Worm (Caenorhabditis elegans) whole organism, L4 larva: ENCODE data around the gene hlh-19.

Source experiments
- F10B5.3 ChIP-seq: sonication (generic microtip); optimal IDR thresholded peaks from 2 replicates; lab custom pipeline; 2016; ENCODE audit warnings: mild to moderate bottlenecking, missing genetic modification characterization, missing compliant biosample characterization
- F37D6.2 ChIP-seq: sonication (generic microtip); optimal IDR thresholded peaks from 2 replicates; lab custom pipeline; 2016; ENCODE audit warnings: mild to moderate bottlenecking, missing genetic modification characterization, missing compliant biosample characterization
- T20F7.1 ChIP-seq: fragments of 200-800 bp; sonication (Bioruptor generic); optimal IDR thresholded peaks from 2 replicates; lab custom pipeline; 2018; ENCODE audit warnings: mild to moderate bottlenecking, missing genetic modification characterization, missing compliant biosample characterization
- T26A8.4 ChIP-seq: fragments of 200-800 bp; sonication (Bioruptor generic); IDR thresholded peaks from 2 replicates; pipeline ENCODE4 v1.3.6; 2022; ENCODE audit warnings: missing genetic modification characterization, missing compliant biosample characterization
- Y105C5A.15 ChIP-seq: fragments of 200-800 bp; sonication (Bioruptor generic); IDR thresholded peaks from 2 replicates; pipeline ENCODE4 v1.3.6; 2022; ENCODE audit warnings: missing genetic modification characterization, missing compliant biosample characterization
- aha-1 ChIP-seq: fragments of 150-350 bp; peaks from one replicate; lab custom pipeline; 2014; ENCODE audit warnings: missing biosample characterization, missing genetic modification characterization
- aly-2 ChIP-seq: sonication (generic microtip); optimal IDR thresholded peaks from 2 replicates; lab custom pipeline; 2018; ENCODE audit warnings: missing biosample characterization, missing genetic modification characterization
- ama-1 ChIP-seq: fragments of 150-350 bp; optimal IDR thresholded peaks from 2 replicates; lab custom pipeline; 2014; ENCODE audit warnings: inconsistent platforms, mixed read lengths
- arid-1 ChIP-seq: fragments of 200-800 bp; sonication (Bioruptor generic); conservative IDR thresholded peaks from 2 replicates; pipeline ENCODE4 v1.3.6; 2022; ENCODE audit warnings: missing genetic modification reagents, missing genetic modification characterization, missing compliant biosample characterization
- ceh-20 ChIP-seq: fragments of 200-800 bp; sonication (Bioruptor generic); IDR thresholded peaks from 2 replicates; pipeline ENCODE4 v1.3.6; 2022; ENCODE audit warnings: missing genetic modification reagents, missing genetic modification characterization, missing compliant biosample characterization
- ceh-32 ChIP-seq: sonication (generic microtip); optimal IDR thresholded peaks from 2 replicates; lab custom pipeline; 2016; ENCODE audit warnings: mild to moderate bottlenecking, missing genetic modification characterization, missing compliant biosample characterization; ENCODE audit not compliant: poor library complexity
- ctbp-1 ChIP-seq: fragments of 200-800 bp; sonication (Bioruptor generic); IDR thresholded peaks from 2 replicates; pipeline ENCODE4 v1.3.6; 2022; ENCODE audit warnings: missing genetic modification reagents, missing genetic modification characterization, missing compliant biosample characterization
- daf-19 ChIP-seq: fragments of 200-800 bp; sonication (Bioruptor generic); conservative IDR thresholded peaks from 2 replicates; pipeline ENCODE4 v1.3.6; 2022; ENCODE audit warnings: missing genetic modification characterization, missing compliant biosample characterization
- dpl-1 ChIP-seq: fragments of 150-350 bp; optimal IDR thresholded peaks from 2 replicates; lab custom pipeline; 2014; ENCODE audit warnings: missing biosample characterization, missing genetic modification reagents, missing genetic modification characterization
- dve-1 ChIP-seq: sonication (generic microtip); optimal IDR thresholded peaks from 2 replicates; lab custom pipeline; 2017; ENCODE audit warnings: antibody characterized with exemption, mild to moderate bottlenecking, missing genetic modification characterization, missing compliant biosample characterization; ENCODE audit not compliant: insufficient read depth
- egl-27 ChIP-seq: sonication (generic microtip); optimal IDR thresholded peaks from 3 replicates; lab custom pipeline; 2017; ENCODE audit warnings: missing biosample characterization, missing genetic modification reagents, missing genetic modification characterization
- egl-43 ChIP-seq: fragments of 200-800 bp; sonication (Bioruptor generic); IDR thresholded peaks from 2 replicates; pipeline ENCODE4 v1.3.6; 2022; ENCODE audit warnings: missing genetic modification reagents, missing genetic modification characterization, missing compliant biosample characterization
- fkh-10 ChIP-seq: fragments of 150-350 bp; optimal IDR thresholded peaks from 2 replicates; lab custom pipeline; 2014; ENCODE audit warnings: missing biosample characterization, missing genetic modification reagents, missing genetic modification characterization
- hlh-11 ChIP-seq: fragments of 200-800 bp; sonication (Bioruptor generic); optimal IDR thresholded peaks from 2 replicates; lab custom pipeline; 2018; ENCODE audit warnings: mild to moderate bottlenecking, missing genetic modification characterization, missing compliant biosample characterization
- hmg-1.1 ChIP-seq: fragments of 200-800 bp; sonication (Bioruptor generic); IDR thresholded peaks from 2 replicates; pipeline ENCODE4 v1.3.6; 2022; ENCODE audit warnings: missing genetic modification reagents, missing genetic modification characterization, missing compliant biosample characterization
- lim-7 ChIP-seq: fragments of 200-800 bp; sonication (Bioruptor generic); IDR thresholded peaks from 2 replicates; pipeline ENCODE4 v1.3.6; 2022; ENCODE audit warnings: missing genetic modification characterization, missing compliant biosample characterization
- lin-29 ChIP-seq: fragments of 200-800 bp; sonication (Bioruptor generic); IDR thresholded peaks from 2 replicates; pipeline ENCODE4 v1.3.6; 2022; ENCODE audit warnings: missing genetic modification reagents, missing genetic modification characterization, missing compliant biosample characterization
- madf-9 ChIP-seq: fragments of 200-800 bp; sonication (Bioruptor generic); conservative IDR thresholded peaks from 2 replicates; pipeline ENCODE4 v1.3.6; 2022; ENCODE audit warnings: missing genetic modification reagents, missing genetic modification characterization, missing compliant biosample characterization
- mdl-1 ChIP-seq, 2 experiments: fragments of 150-350 bp in 1 of 2; sonication (generic microtip) in 1 of 2; optimal IDR thresholded peaks; 2 replicates each; lab custom pipeline; 2014 to 2017; ENCODE audit warnings: missing biosample characterization in 2 of 2, missing genetic modification characterization in 2 of 2
- mdt-29 ChIP-seq: fragments of 200-800 bp; sonication (Bioruptor generic); IDR thresholded peaks from 2 replicates; pipeline ENCODE4 v1.3.6; 2022; ENCODE audit warnings: missing genetic modification reagents, missing genetic modification characterization, missing compliant biosample characterization
- mxl-3 ChIP-seq: fragments of 200-800 bp; sonication (Bioruptor generic); optimal IDR thresholded peaks from 2 replicates; lab custom pipeline; 2018; ENCODE audit warnings: mild to moderate bottlenecking, missing genetic modification characterization, missing compliant biosample characterization
- nhr-10 ChIP-seq: fragments of 150-350 bp; optimal IDR thresholded peaks from 2 replicates; lab custom pipeline; 2014; ENCODE audit warnings: missing biosample characterization, missing genetic modification characterization
- nhr-102 ChIP-seq: sonication (generic microtip); optimal IDR thresholded peaks from 2 replicates; lab custom pipeline; 2016; ENCODE audit warnings: mild to moderate bottlenecking, missing genetic modification characterization, moderate library complexity, missing compliant biosample characterization
- nhr-237 ChIP-seq: sonication (generic microtip); optimal IDR thresholded peaks from 2 replicates; lab custom pipeline; 2017; ENCODE audit warnings: missing biosample characterization, missing genetic modification characterization
- nhr-25 ChIP-seq: sonication (generic microtip); optimal IDR thresholded peaks from 2 replicates; lab custom pipeline; 2017; ENCODE audit warnings: missing genetic modification characterization, mild to moderate bottlenecking, missing compliant biosample characterization, antibody characterized with exemption, moderate library complexity, borderline replicate concordance; ENCODE audit not compliant: insufficient read depth
- nhr-41 ChIP-seq: fragments of 200-800 bp; sonication (Bioruptor generic); IDR thresholded peaks from 2 replicates; pipeline ENCODE4 v1.3.6; 2022; ENCODE audit warnings: missing genetic modification reagents, missing genetic modification characterization, missing compliant biosample characterization
- nhr-42 ChIP-seq: fragments of 200-800 bp; sonication (Bioruptor generic); IDR thresholded peaks from 2 replicates; pipeline ENCODE4 v1.3.6; 2022; ENCODE audit warnings: missing genetic modification characterization, missing compliant biosample characterization
- nhr-6 ChIP-seq: fragments of 150-350 bp; optimal IDR thresholded peaks from 2 replicates; lab custom pipeline; 2014; ENCODE audit warnings: missing biosample characterization, missing genetic modification characterization
- nhr-76 ChIP-seq: fragments of 150-350 bp; optimal IDR thresholded peaks from 2 replicates; lab custom pipeline; 2014; ENCODE audit warnings: missing biosample characterization, missing genetic modification characterization
- nhr-77 ChIP-seq: fragments of 150-350 bp; optimal IDR thresholded peaks from 2 replicates; lab custom pipeline; 2014; ENCODE audit warnings: missing biosample characterization, missing genetic modification characterization
- pha-4 ChIP-seq, 2 experiments: fragments of 150-350 bp in 1 of 2; fragments of 200-800 bp in 1 of 2; sonication (Bioruptor generic) in 1 of 2; IDR thresholded peaks in 1 of 2; optimal IDR thresholded peaks in 1 of 2; 2 replicates each; pipeline versions ENCODE4 v1.3.6 to Lab custom; 2014 to 2022; ENCODE audit warnings: missing genetic modification characterization in 2 of 2, missing genetic modification reagents in 2 of 2, missing biosample characterization in 1 of 2, missing compliant biosample characterization in 1 of 2
- rbr-2 ChIP-seq: sonication (generic microtip); optimal IDR thresholded peaks from 2 replicates; lab custom pipeline; 2016; ENCODE audit warnings: missing genotype, missing genetic modification characterization, missing compliant biosample characterization
- sdz-12 ChIP-seq: fragments of 200-800 bp; sonication (Bioruptor generic); optimal IDR thresholded peaks from 2 replicates; lab custom pipeline; 2018; ENCODE audit warnings: mild to moderate bottlenecking, missing genetic modification characterization, missing compliant biosample characterization
- set-16 ChIP-seq: fragments of 200-800 bp; sonication (Bioruptor generic); IDR thresholded peaks from 2 replicates; pipeline ENCODE4 v1.3.6; 2022; ENCODE audit warnings: missing genetic modification reagents, missing genetic modification characterization, missing compliant biosample characterization
- spr-1 ChIP-seq: sonication (generic microtip); optimal IDR thresholded peaks from 2 replicates; lab custom pipeline; 2016; ENCODE audit warnings: mild to moderate bottlenecking, missing genetic modification characterization, missing compliant biosample characterization
- unc-62 ChIP-seq, 3 experiments: fragments of 150-350 bp in 1 of 3; sonication (generic microtip); optimal IDR thresholded peaks in 2 of 3; peaks in 1 of 3; 1 replicate in 1 of 3; 2 replicates in 2 of 3; lab custom pipeline; 2014 to 2017; ENCODE audit warnings: missing biosample characterization in 3 of 3, missing genetic modification characterization in 3 of 3, missing genetic modification reagents in 3 of 3, missing genotype in 1 of 3
- zip-11 ChIP-seq: fragments of 200-800 bp; sonication (Bioruptor generic); IDR thresholded peaks from 2 replicates; pipeline ENCODE4 v1.3.6; 2022; ENCODE audit warnings: missing genetic modification characterization, missing compliant biosample characterization
- ztf-11 ChIP-seq: fragments of 150-350 bp; optimal IDR thresholded peaks from 2 replicates; lab custom pipeline; 2014; ENCODE audit warnings: missing biosample characterization, missing genetic modification characterization
- ztf-7 ChIP-seq: fragments of 150-350 bp; optimal IDR thresholded peaks from 2 replicates; lab custom pipeline; 2014; ENCODE audit warnings: missing biosample characterization, missing genetic modification characterization

The hlh-19 gene

DNA sequence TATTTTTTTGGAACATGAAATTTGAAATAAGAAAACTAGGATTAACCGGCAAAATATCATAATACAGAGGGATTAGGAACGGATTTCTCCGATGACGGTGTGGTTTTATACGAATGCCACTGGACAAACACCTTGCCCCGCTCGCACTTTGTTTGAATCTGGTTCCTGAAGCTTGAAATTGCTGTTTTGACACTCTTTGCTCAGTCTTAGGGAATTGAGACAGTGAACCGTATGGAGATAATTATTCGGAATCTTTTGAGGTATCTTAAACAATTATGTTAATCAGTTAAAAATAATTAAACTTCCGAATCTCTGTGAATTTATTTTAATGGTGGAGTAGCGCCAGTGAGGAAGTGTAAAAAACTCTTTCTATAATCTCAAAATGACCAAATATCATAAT lies 42.4 kb upstream of the hlh-19 start, which contains the start of gene F13C5.3:
F13C5.3 (minus strand) TSS at position 101 of the 400 bp plus-strand sequence.
- no peak for TF ChIP-seq daf-19
- peak in 1 of 2 experiments; percentile 13 for TF ChIP-seq unc-62 (GFP tag; optimal IDR thresholded peaks at IDR 0.05 in 1 of 2; lab: Kevin White, UChicago)
- no peak for TF ChIP-seq unc-62 (tag; optimal IDR thresholded peaks at IDR 0.05; lab: Kevin White, UChicago)

- TF ChIP-seq egl-43 (peak; percentile 52; the same call in 1 of the 2 replicates), set-16 (GFP tag; lab: Robert Waterston, UW) (peak; percentile 96), ztf-11 (no peak), mdt-29 (GFP tag; lab: Robert Waterston, UW) (0 out of 2 replicates have a peak, but pooled peaks have one; percentile 10), nhr-10 (tag; lab: Kevin White, UChicago) (no peak), hmg-1.1 (GFP tag; lab: Robert Waterston, UW) (no peak), rbr-2 (tag; lab: Kevin White, UChicago) (no peak)
Observed at ce11 chrX:593910-594447, 36.9 kb upstream of the hlh-19 start, which contains the start of gene F13C5.2. Gene F13C5.2 (plus strand): TSS chrX:593960.

DNA sequence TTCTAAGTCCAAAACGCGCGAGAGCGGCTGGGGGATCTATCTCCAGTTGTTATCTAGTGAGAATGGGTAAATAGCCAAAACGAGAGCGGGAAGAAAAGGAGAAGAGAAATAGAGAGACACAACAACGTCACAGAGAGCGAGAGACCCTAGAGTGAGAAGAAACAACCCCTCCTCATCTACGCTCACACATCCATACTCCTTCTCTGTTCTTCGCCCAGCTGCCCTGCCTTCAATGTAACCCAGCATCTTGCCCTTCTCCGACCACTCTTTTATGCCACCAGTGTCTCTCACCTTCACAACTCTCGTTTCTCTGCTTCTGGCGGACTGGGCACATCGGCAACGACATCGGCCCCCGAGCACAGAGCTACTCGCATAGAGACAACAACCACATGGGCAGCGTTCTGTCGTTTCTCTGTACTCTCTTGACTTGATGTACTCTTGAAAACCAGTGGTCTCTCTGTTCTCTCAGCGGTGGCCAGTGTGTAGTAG lies 36.2 kb upstream of the hlh-19 start:
- TF ChIP-seq nhr-237 (tag; lab: Kevin White, UChicago) (no peak), Y105C5A.15 (no peak), spr-1 (tag; lab: Kevin White, UChicago) (peak; percentile 60), nhr-76 (no peak), sdz-12 (GFP tag; lab: Kevin White, UChicago) (no peak), arid-1 (GFP tag; lab: Robert Waterston, UW) (peak; percentile 66; the same call in 1 of the 2 replicates), hlh-11 (tag; lab: Kevin White, UChicago) (peak; percentile 96), mdl-1 (tag; optimal IDR thresholded peaks at IDR 0.05; lab: Kevin White, UChicago) (peak; percentile 80 to 97), nhr-41 (GFP tag; lab: Robert Waterston, UW) (no peak), fkh-10 (GFP tag; lab: Kevin White, UChicago) (peak; percentile 50), aha-1 (peak; percentile 99), nhr-77 (tag; lab: Kevin White, UChicago) (peak; percentile 92), F37D6.2 (tag; lab: Kevin White, UChicago) (peak; percentile 63), zip-11 (no peak), dpl-1 (GFP tag; lab: Kevin White, UChicago) (peak; percentile 12), ztf-7 (tag; lab: Kevin White, UChicago) (peak; percentile 75), nhr-10 (tag; lab: Kevin White, UChicago) (peak; percentile 58), ztf-11 (no peak), ceh-32 (tag; lab: Kevin White, UChicago) (peak; percentile 31), ama-1 (lab: Kevin White, UChicago) (no peak), egl-27 (tag; lab: Kevin White, UChicago) (no peak), nhr-6 (tag; lab: Kevin White, UChicago) (peak; percentile 54), T20F7.1 (GFP tag; lab: Kevin White, UChicago) (peak; percentile 52), F10B5.3 (tag; lab: Kevin White, UChicago) (peak; percentile 38), lin-29 (GFP tag; lab: Robert Waterston, UW) (no peak), madf-9 (0 out of 2 replicates have a peak, but pooled peaks have one; percentile 50), mxl-3 (GFP tag; lab: Kevin White, UChicago) (peak; percentile 94), nhr-42 (GFP tag; lab: Robert Waterston, UW) (0 out of 2 replicates have a peak, but pooled peaks have one; percentile 57), nhr-25 (tag; lab: Kevin White, UChicago) (peak; percentile 74), aly-2 (no peak), pha-4 (GFP tag; IDR thresholded peaks at IDR 0.05; lab: Robert Waterston, UW) (peak; percentile 67; the same call in 1 of the 2 replicates), pha-4 (tag; optimal IDR thresholded peaks at IDR 0.05; lab: Kevin White, UChicago) (peak; percentile 47), daf-19 (no peak), hmg-1.1 (GFP tag; lab: Robert Waterston, UW) (peak; percentile 96), ctbp-1 (GFP tag; lab: Robert Waterston, UW) (peak; percentile 82), ceh-20 (0 out of 2 replicates have a peak, but pooled peaks have one; percentile 40), lim-7 (GFP tag; lab: Robert Waterston, UW) (no peak), nhr-102 (tag; lab: Kevin White, UChicago) (peak; percentile 83), dve-1 (peak; percentile 94), T26A8.4 (GFP tag; lab: Robert Waterston, UW) (peak; percentile 70)
